Fruit fly (Drosophila melanogaster) whole organism, pupa: ENCODE results near the gene CG15743.

Source experiments
- CG12605 ChIP-seq: fragments of 200-800 bp; sonication (Bioruptor generic); IDR thresholded peaks from 2 replicates; pipeline ENCODE4 v1.3.6; 2022; ENCODE audit warnings: missing biosample characterization, missing genetic modification characterization
- D1 ChIP-seq: fragments of 200-800 bp; sonication (Bioruptor generic); optimal IDR thresholded peaks from 2 replicates; lab custom pipeline; 2018; ENCODE audit warnings: missing biosample characterization, mild to moderate bottlenecking, missing genetic modification characterization, moderate library complexity
- gl ChIP-seq: fragments of 200-800 bp; sonication (Bioruptor generic); optimal IDR thresholded peaks from 2 replicates; lab custom pipeline; 2018; ENCODE audit warnings: missing biosample characterization, mild to moderate bottlenecking, missing genetic modification characterization

DNA sequence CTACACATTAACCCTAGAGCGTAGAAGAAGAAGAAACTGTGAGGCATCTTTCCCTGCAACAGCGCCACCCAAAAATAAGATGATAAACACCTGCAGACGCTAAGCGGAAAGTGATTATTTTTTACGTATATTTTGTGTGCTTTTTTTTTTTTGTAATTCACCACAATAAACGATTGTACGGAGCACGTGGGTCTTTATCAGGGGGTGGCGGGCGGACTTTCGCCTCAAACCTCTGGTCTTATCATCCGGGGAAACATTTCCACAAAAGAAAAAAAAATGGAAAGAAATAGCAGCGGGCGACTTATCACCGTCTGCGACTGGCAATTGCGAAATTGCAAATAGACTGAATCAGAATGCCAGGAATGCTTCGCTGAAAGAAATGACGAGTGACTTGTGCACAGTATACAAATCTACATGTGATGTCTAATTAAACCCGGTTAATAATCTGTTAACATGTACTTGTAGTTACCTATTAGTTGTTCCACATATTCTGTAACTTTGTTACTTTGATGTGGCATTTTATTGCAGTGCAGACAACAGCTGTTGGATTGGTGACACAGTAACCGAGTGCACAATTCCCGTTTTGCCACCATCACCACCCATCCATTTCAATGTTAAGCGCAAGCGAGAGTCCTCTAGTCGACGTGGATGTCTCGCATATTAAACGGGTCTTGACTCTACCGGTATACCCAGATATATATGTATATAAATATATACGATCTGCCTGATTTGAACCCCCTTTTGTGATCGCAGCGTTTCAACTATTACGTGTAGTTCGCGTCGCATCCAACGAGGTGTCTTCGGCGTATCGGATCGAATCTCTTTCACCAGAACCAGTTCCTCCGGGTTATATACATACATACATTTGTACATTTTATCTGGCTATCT is 46.6 kb downstream of the CG15743 start:
- TF ChIP-seq gl (tag; lab: Kevin White, UChicago), result peak; percentile 73
- peak; percentile 86 for TF ChIP-seq CG12605 (GFP tag; lab: Robert Waterston, UW)
- no peak for TF ChIP-seq D1 (tag; lab: Kevin White, UChicago)
